Fruit fly (Drosophila melanogaster) whole organism, embryonic: Measurements from ENCODE around the gene mus302.

Experiments
- Aef1 ChIP-seq: fragments of 200-800 bp; sonication (Bioruptor generic); IDR thresholded peaks from 3 replicates; pipeline ENCODE4 v1.3.6; 2022; ENCODE audit warnings: missing biosample characterization, missing genetic modification characterization
- Antp ChIP-seq: fragments of 200-800 bp; sonication (Bioruptor generic); optimal IDR thresholded peaks from 3 replicates; lab custom pipeline; 2016; ENCODE audit warnings: missing biosample characterization, missing genetic modification characterization
- CG10431 ChIP-seq: fragments of 200-800 bp; sonication (Bioruptor generic); optimal IDR thresholded peaks from 3 replicates; lab custom pipeline; 2018; ENCODE audit warnings: missing biosample characterization, mild to moderate bottlenecking, missing genetic modification characterization
- CG10543 ChIP-seq: fragments of 200-800 bp; sonication (Bioruptor generic); optimal IDR thresholded peaks from 3 replicates; lab custom pipeline; 2017; ENCODE audit warnings: missing biosample characterization, mild to moderate bottlenecking, missing genetic modification characterization, moderate library complexity
- CG11456 ChIP-seq: fragments of 200-800 bp; sonication (Bioruptor generic); IDR thresholded peaks from 3 replicates; pipeline ENCODE4 v1.3.6; 2022; ENCODE audit warnings: missing biosample characterization, missing genetic modification characterization
- CG11504 ChIP-seq: fragments of 200-800 bp; sonication (Bioruptor generic); optimal IDR thresholded peaks from 3 replicates; lab custom pipeline; 2019; ENCODE audit warnings: missing biosample characterization, mild to moderate bottlenecking, missing genetic modification characterization, moderate library complexity
- CG11695 ChIP-seq: fragments of 200-800 bp; sonication (Bioruptor generic); IDR thresholded peaks from 3 replicates; pipeline ENCODE4 v1.3.6; 2022; ENCODE audit warnings: missing biosample characterization, missing genetic modification characterization
- CG11696 ChIP-seq: fragments of 200-800 bp; sonication (Bioruptor generic); IDR thresholded peaks from 2 replicates; pipeline ENCODE4 v1.3.6; 2022; ENCODE audit warnings: missing biosample characterization, missing genetic modification characterization
- CG12219 ChIP-seq: fragments of 200-800 bp; sonication (Bioruptor generic); optimal IDR thresholded peaks from 3 replicates; lab custom pipeline; 2018; ENCODE audit warnings: missing biosample characterization, mild to moderate bottlenecking, missing genetic modification characterization
- CG14441 ChIP-seq: fragments of 200-800 bp; sonication (Bioruptor generic); IDR thresholded peaks from 2 replicates; pipeline ENCODE4 v1.3.6; 2022; ENCODE audit warnings: missing biosample characterization, missing genetic modification characterization
- CG17912 ChIP-seq: fragments of 200-800 bp; sonication (Bioruptor generic); optimal IDR thresholded peaks from 2 replicates; lab custom pipeline; 2018; ENCODE audit warnings: missing biosample characterization, mild to moderate bottlenecking, missing genetic modification characterization
- CG1832 ChIP-seq: fragments of 200-800 bp; sonication (Bioruptor generic); optimal IDR thresholded peaks from 2 replicates; lab custom pipeline; 2017; ENCODE audit warnings: missing biosample characterization, mild to moderate bottlenecking, missing genetic modification characterization, inconsistent platforms
- CG2678 ChIP-seq: fragments of 200-800 bp; sonication (Bioruptor generic); optimal IDR thresholded peaks from 3 replicates; lab custom pipeline; 2019; ENCODE audit warnings: missing biosample characterization, mild to moderate bottlenecking, missing genetic modification characterization, moderate library complexity
- CG2712 ChIP-seq: fragments of 200-800 bp; optimal IDR thresholded peaks from 3 replicates; lab custom pipeline; 2019; ENCODE audit warnings: missing biosample characterization, mild to moderate bottlenecking, missing genetic modification characterization, moderate library complexity
- CG2889 ChIP-seq: fragments of 200-800 bp; sonication (Bioruptor generic); IDR thresholded peaks from 3 replicates; pipeline ENCODE4 v1.3.6; 2022; ENCODE audit warnings: missing biosample characterization, missing genetic modification characterization
- CG34224 ChIP-seq: fragments of 200-800 bp; sonication (Bioruptor generic); IDR thresholded peaks from 3 replicates; pipeline ENCODE4 v1.3.6; 2022; ENCODE audit warnings: missing biosample characterization, missing genetic modification characterization; ENCODE audit not compliant: partially characterized antibody
- CG4328 ChIP-seq: fragments of 200-800 bp; sonication (Bioruptor generic); optimal IDR thresholded peaks from 3 replicates; lab custom pipeline; 2017; ENCODE audit warnings: missing biosample characterization, missing genetic modification reagents, missing genetic modification characterization
- CG7839 ChIP-seq: fragments of 200-800 bp; sonication (Bioruptor generic); optimal IDR thresholded peaks from 3 replicates; lab custom pipeline; 2018; ENCODE audit warnings: missing biosample characterization, mild to moderate bottlenecking, missing genetic modification characterization, moderate library complexity
- CrebB ChIP-seq: fragments of 200-800 bp; sonication (Bioruptor generic); optimal IDR thresholded peaks from 3 replicates; lab custom pipeline; 2018; ENCODE audit warnings: missing biosample characterization, mild to moderate bottlenecking, missing genetic modification characterization
- D ChIP-seq, 2 experiments: fragments of 200-800 bp in 1 of 2; fragments of >200 bp in 1 of 2; sonication (Bioruptor generic) in 1 of 2; optimal IDR thresholded peaks; 2 replicates in 1 of 2; 3 replicates in 1 of 2; lab custom pipeline; 2017; ENCODE audit warnings: mild to moderate bottlenecking in 1 of 2, missing biosample characterization in 1 of 2, missing genetic modification characterization in 1 of 2, missing genetic modification reagents in 1 of 2
- Elba2 ChIP-seq: fragments of 200-800 bp; sonication (Bioruptor generic); optimal IDR thresholded peaks from 3 replicates; lab custom pipeline; 2016; ENCODE audit warnings: missing biosample characterization, missing genetic modification characterization
- Hr51 ChIP-seq, 2 experiments: fragments of 200-800 bp; sonication (Bioruptor generic); optimal IDR thresholded peaks; 2 replicates in 1 of 2; 3 replicates in 1 of 2; lab custom pipeline; 2016 to 2018; ENCODE audit warnings: missing biosample characterization in 2 of 2, missing genetic modification characterization in 2 of 2, mild to moderate bottlenecking in 1 of 2, moderate library complexity in 1 of 2
- Lhr ChIP-seq: fragments of 200-800 bp; sonication (Bioruptor generic); optimal IDR thresholded peaks from 3 replicates; lab custom pipeline; 2017; ENCODE audit warnings: mild to moderate bottlenecking, missing biosample characterization, missing genetic modification reagents, missing genetic modification characterization
- Med ChIP-seq: fragments of 200-800 bp; sonication (Bioruptor generic); peaks from one replicate; lab custom pipeline; 2016; ENCODE audit warnings: missing biosample characterization, missing genetic modification characterization, mild to moderate bottlenecking, inconsistent platforms, moderate library complexity
- Mes4 ChIP-seq: fragments of 200-800 bp; sonication (Bioruptor generic); optimal IDR thresholded peaks from 2 replicates; lab custom pipeline; 2016; ENCODE audit warnings: missing biosample characterization, missing genetic modification characterization
- Ptx1 ChIP-seq: fragments of 200-800 bp; sonication (Bioruptor generic); IDR thresholded peaks from 2 replicates; pipeline ENCODE4 v1.3.6; 2022; ENCODE audit warnings: missing biosample characterization, missing genetic modification characterization
- Ravus ChIP-seq: fragments of 200-800 bp; sonication (Bioruptor generic); IDR thresholded peaks from 2 replicates; pipeline ENCODE4 v1.3.6; 2022; ENCODE audit warnings: missing biosample characterization, missing genetic modification characterization
- Sry-δ ChIP-seq: fragments of 200-800 bp; sonication (Bioruptor generic); optimal IDR thresholded peaks from 2 replicates; lab custom pipeline; 2016; ENCODE audit warnings: missing biosample characterization, missing genetic modification characterization
- Stat92E ChIP-seq, 3 experiments: fragments of >200 bp in 2 of 3; fragments of 200-800 bp in 1 of 3; sonication (Bioruptor generic) in 1 of 3; optimal IDR thresholded peaks; 2 replicates each; lab custom pipeline; 2017 to 2019; ENCODE audit warnings: missing biosample characterization in 3 of 3, missing genetic modification characterization in 3 of 3, mild to moderate bottlenecking in 1 of 3, moderate library complexity in 1 of 3
- TFAM ChIP-seq: fragments of 200-800 bp; sonication (Bioruptor generic); optimal IDR thresholded peaks from 2 replicates; lab custom pipeline; 2017; ENCODE audit warnings: missing biosample characterization, missing genetic modification characterization, inconsistent platforms
- Xbp1 ChIP-seq: fragments of 200-800 bp; sonication (Bioruptor generic); optimal IDR thresholded peaks from 3 replicates; lab custom pipeline; 2016; ENCODE audit warnings: missing biosample characterization, mild to moderate bottlenecking, missing genetic modification characterization
- Xrp1 ChIP-seq: fragments of 200-800 bp; sonication (Bioruptor generic); IDR thresholded peaks from 2 replicates; pipeline ENCODE4 v1.3.6; 2022; ENCODE audit warnings: missing biosample characterization, missing genetic modification characterization
- ab ChIP-seq: fragments of 200-800 bp; sonication (Bioruptor generic); optimal IDR thresholded peaks from 2 replicates; lab custom pipeline; 2016; ENCODE audit warnings: missing biosample characterization, missing genetic modification characterization
- bcd ChIP-seq: fragments of 200-800 bp; sonication (Bioruptor generic); optimal IDR thresholded peaks from 2 replicates; lab custom pipeline; 2017; ENCODE audit warnings: missing biosample characterization, mild to moderate bottlenecking, missing genetic modification characterization
- br ChIP-seq: fragments of >200 bp; optimal IDR thresholded peaks from 2 replicates; lab custom pipeline; 2017
- bsh ChIP-seq, 2 experiments: fragments of 200-800 bp; sonication (Bioruptor generic); optimal IDR thresholded peaks; 2 replicates each; lab custom pipeline; 2017 to 2018; ENCODE audit warnings: mild to moderate bottlenecking in 2 of 2, missing biosample characterization in 2 of 2, missing genetic modification characterization in 2 of 2, moderate library complexity in 1 of 2
- dmrt99B ChIP-seq: fragments of 200-800 bp; sonication (Bioruptor generic); optimal IDR thresholded peaks from 2 replicates; lab custom pipeline; 2018; ENCODE audit warnings: missing biosample characterization, mild to moderate bottlenecking, missing genetic modification characterization, moderate library complexity
- gro ChIP-seq: fragments of 200-800 bp; sonication (Bioruptor generic); optimal IDR thresholded peaks from 2 replicates; lab custom pipeline; 2016; ENCODE audit warnings: missing biosample characterization, missing genetic modification characterization
- jing ChIP-seq: fragments of 200-800 bp; sonication (Bioruptor generic); optimal IDR thresholded peaks from 2 replicates; lab custom pipeline; 2018; ENCODE audit warnings: missing biosample characterization, mild to moderate bottlenecking, missing genetic modification characterization
- lbe ChIP-seq: fragments of 200-800 bp; sonication (Bioruptor generic); optimal IDR thresholded peaks from 2 replicates; lab custom pipeline; 2016; ENCODE audit warnings: missing biosample characterization, mild to moderate bottlenecking, missing genetic modification characterization
- nom ChIP-seq: fragments of 200-800 bp; sonication (Bioruptor generic); optimal IDR thresholded peaks from 2 replicates; lab custom pipeline; 2017; ENCODE audit warnings: missing biosample characterization, missing genetic modification characterization, mild to moderate bottlenecking, moderate library complexity, missing genetic modification reagents
- otp ChIP-seq: fragments of 200-800 bp; sonication (Bioruptor generic); IDR thresholded peaks from 3 replicates; pipeline ENCODE4, ENCODE4 v1.3.6; 2022; ENCODE audit warnings: missing biosample characterization, missing genetic modification characterization
- p53 ChIP-seq: fragments of 200-800 bp; sonication (Bioruptor generic); optimal IDR thresholded peaks from 2 replicates; lab custom pipeline; 2016; ENCODE audit warnings: missing biosample characterization, missing genetic modification characterization
- pum ChIP-seq: fragments of 200-800 bp; sonication (Bioruptor generic); optimal IDR thresholded peaks from 2 replicates; lab custom pipeline; 2016; ENCODE audit warnings: missing biosample characterization, missing genetic modification characterization
- ranshi ChIP-seq: fragments of 200-800 bp; sonication (Bioruptor generic); IDR thresholded peaks from 2 replicates; pipeline ENCODE4 v1.3.6; 2022; ENCODE audit warnings: missing biosample characterization, missing genetic modification characterization
- ro ChIP-seq: fragments of 200-800 bp; sonication (Bioruptor generic); IDR thresholded peaks from 2 replicates; pipeline ENCODE4 v1.3.6; 2022; ENCODE audit warnings: missing biosample characterization, missing genetic modification characterization
- salm ChIP-seq: fragments of 200-800 bp; sonication (Bioruptor generic); optimal IDR thresholded peaks from 2 replicates; lab custom pipeline; 2018; ENCODE audit warnings: missing biosample characterization, mild to moderate bottlenecking, missing genetic modification characterization
- so ChIP-seq: fragments of 200-800 bp; sonication (Bioruptor generic); IDR thresholded peaks from 3 replicates; pipeline ENCODE4 v1.3.6; 2022; ENCODE audit warnings: missing biosample characterization, missing genetic modification characterization
- sug ChIP-seq: fragments of 200-800 bp; optimal IDR thresholded peaks from 2 replicates; lab custom pipeline; 2019; ENCODE audit warnings: missing biosample characterization, mild to moderate bottlenecking, missing genetic modification characterization, moderate library complexity
- ttk ChIP-seq: fragments of 200-800 bp; sonication (Bioruptor generic); IDR thresholded peaks from 2 replicates; pipeline ENCODE4 v2.1.2; 2022; ENCODE audit warnings: missing biosample characterization, missing genetic modification characterization
- vfl ChIP-seq: fragments of 200-800 bp; sonication (Bioruptor generic); optimal IDR thresholded peaks from 2 replicates; lab custom pipeline; 2016; ENCODE audit warnings: missing biosample characterization, missing genetic modification characterization
- vvl ChIP-seq: fragments of 200-800 bp; sonication (Bioruptor generic); IDR thresholded peaks from 2 replicates; pipeline ENCODE4 v1.3.6; 2022; ENCODE audit warnings: missing biosample characterization, missing genetic modification characterization

The mus302 gene

DNA sequence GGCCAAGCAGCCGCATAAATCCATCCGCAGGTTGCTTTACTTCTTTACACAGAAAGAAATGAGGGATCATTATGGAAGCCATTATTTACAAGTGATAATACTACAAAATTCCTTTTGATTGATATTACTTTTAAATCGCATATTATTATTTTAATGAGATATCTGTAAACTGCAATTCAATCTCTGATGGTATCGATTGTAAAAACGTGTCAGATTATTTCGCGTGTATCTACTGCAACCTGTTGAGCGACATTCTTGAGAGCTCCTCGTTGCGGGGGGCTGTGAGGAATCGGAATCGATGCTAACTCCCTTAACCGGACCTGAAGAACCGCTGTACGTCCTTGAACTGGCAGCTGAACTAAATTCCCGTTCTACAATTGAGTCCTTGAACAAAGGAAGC is 38.5 kb upstream of the mus302 start (continued):
- TF ChIP-seq Xrp1 (GFP tag; lab: Robert Waterston, UW) (peak; percentile 24; the same call in 1 of the 2 replicates), Ravus (no peak), Med (peak; percentile 38), CG10431 (GFP tag; lab: Kevin White, UChicago) (no peak), bcd (GFP tag; lab: Kevin White, UChicago) (no peak), Hr51 (GFP tag; optimal IDR thresholded peaks at IDR 0.05; lab: Kevin White, UChicago) (no peak), Elba2 (no peak), so (GFP tag; lab: Robert Waterston, UW) (no peak), salm (tag; lab: Kevin White, UChicago) (no peak), CG34224 (GFP tag; lab: Robert Waterston, UW) (no peak), Xbp1 (GFP tag; lab: Kevin White, UChicago) (no peak), Aef1 (GFP tag; lab: Robert Waterston, UW) (no peak), vfl (GFP tag; lab: Kevin White, UChicago) (no peak), CG11695 (GFP tag; lab: Robert Waterston, UW) (no peak), pum (GFP tag; lab: Kevin White, UChicago) (no peak), Mes4 (GFP tag; lab: Kevin White, UChicago) (no peak), CG2678 (tag; lab: Kevin White, UChicago) (no peak), ab (GFP tag; lab: Kevin White, UChicago) (no peak), Lhr (GFP tag; lab: Kevin White, UChicago) (no peak), vvl (no peak), bsh (GFP tag; optimal IDR thresholded peaks at IDR 0.05; lab: Kevin White, UChicago) (peak; percentile 34 to 82), ro (GFP tag; lab: Robert Waterston, UW) (no peak), CG4328 (no peak), jing (GFP tag; lab: Kevin White, UChicago) (no peak), Sry-δ (no peak), CG11696 (GFP tag; lab: Robert Waterston, UW) (no peak), Ptx1 (GFP tag; lab: Robert Waterston, UW) (no peak), D (optimal IDR thresholded peaks at IDR 0.05; lab: Kevin White, UChicago) (no peak), D (GFP tag; optimal IDR thresholded peaks at IDR 0.05; lab: Kevin White, UChicago) (no peak), br (lab: Kevin White, UChicago) (no peak), p53 (GFP tag; lab: Kevin White, UChicago) (no peak), CG11504 (tag; lab: Kevin White, UChicago) (no peak), sug (tag; lab: Kevin White, UChicago) (no peak), Antp (GFP tag; lab: Kevin White, UChicago) (no peak), nom (peak; percentile 93), CG2712 (tag; lab: Kevin White, UChicago) (peak; percentile 9), CG12219 (GFP tag; lab: Kevin White, UChicago) (no peak), CG17912 (GFP tag; lab: Kevin White, UChicago) (no peak), CG11456 (no peak), ranshi (GFP tag; lab: Robert Waterston, UW) (no peak), gro (no peak), CG14441 (GFP tag; lab: Robert Waterston, UW) (no peak), TFAM (no peak), otp (no peak), dmrt99B (tag; lab: Kevin White, UChicago) (no peak), CrebB (tag; lab: Kevin White, UChicago) (no peak), CG7839 (tag; lab: Kevin White, UChicago) (no peak), CG10543 (GFP tag; lab: Kevin White, UChicago) (no peak), CG2889 (GFP tag; lab: Robert Waterston, UW) (no peak), ttk (GFP tag; lab: Robert Waterston, UW) (no peak), Stat92E (GFP tag; optimal IDR thresholded peaks at IDR 0.05; lab: Kevin White, UChicago) (no peak), lbe (peak; percentile 86), CG1832 (GFP tag; lab: Kevin White, UChicago) (no peak)
